Worm (Caenorhabditis elegans) whole organism, midembryonic: ENCODE measurements around the gene gpb-1.

Experiments
- T22C8.4 ChIP-seq: fragments of 200-800 bp; sonication (Bioruptor generic); IDR thresholded peaks from 2 replicates; pipeline ENCODE4 v1.3.6; 2022; ENCODE audit warnings: missing genetic modification characterization, missing compliant biosample characterization
- cog-1 ChIP-seq: sonication (generic microtip); optimal IDR thresholded peaks from 2 replicates; lab custom pipeline; 2016; ENCODE audit warnings: missing genetic modification characterization, missing compliant biosample characterization
- flt-1 ChIP-seq: fragments of 200-800 bp; sonication (Bioruptor generic); IDR thresholded peaks from 2 replicates; pipeline ENCODE4 v1.3.6; 2022; ENCODE audit warnings: missing genetic modification characterization, missing compliant biosample characterization
- klf-2 ChIP-seq: fragments of 200-800 bp; sonication (Bioruptor generic); conservative IDR thresholded peaks from 2 replicates; pipeline ENCODE4 v1.3.6; 2022; ENCODE audit warnings: missing genetic modification reagents, missing genetic modification characterization, missing compliant biosample characterization
- med-1 ChIP-seq: sonication (generic microtip); optimal IDR thresholded peaks from 2 replicates; lab custom pipeline; 2017; ENCODE audit warnings: missing genetic modification characterization, mild to moderate bottlenecking, missing compliant biosample characterization, antibody characterized with exemption, missing genetic modification reagents; ENCODE audit not compliant: insufficient read depth
- ref-1 ChIP-seq: fragments of 200-800 bp; sonication (Bioruptor generic); conservative IDR thresholded peaks from 2 replicates; pipeline ENCODE4 v1.3.6; 2022; ENCODE audit warnings: missing genetic modification reagents, missing genetic modification characterization, missing compliant biosample characterization
- tab-1 ChIP-seq: fragments of 200-800 bp; sonication (Bioruptor generic); IDR thresholded peaks from 2 replicates; pipeline ENCODE4 v1.3.6; 2022; ENCODE audit warnings: missing genetic modification characterization, missing compliant biosample characterization
- ztf-23 ChIP-seq: fragments of 200-800 bp; sonication (Bioruptor generic); IDR thresholded peaks from 2 replicates; pipeline ENCODE4 v1.3.6; 2022; ENCODE audit warnings: missing genetic modification reagents, missing genetic modification characterization, missing compliant biosample characterization
- ztf-29 ChIP-seq: fragments of 200-800 bp; sonication (Bioruptor generic); IDR thresholded peaks from 2 replicates; pipeline ENCODE4 v1.3.6; 2022; ENCODE audit warnings: missing genetic modification reagents, missing genetic modification characterization, missing compliant biosample characterization

Gene gpb-1

DNA sequence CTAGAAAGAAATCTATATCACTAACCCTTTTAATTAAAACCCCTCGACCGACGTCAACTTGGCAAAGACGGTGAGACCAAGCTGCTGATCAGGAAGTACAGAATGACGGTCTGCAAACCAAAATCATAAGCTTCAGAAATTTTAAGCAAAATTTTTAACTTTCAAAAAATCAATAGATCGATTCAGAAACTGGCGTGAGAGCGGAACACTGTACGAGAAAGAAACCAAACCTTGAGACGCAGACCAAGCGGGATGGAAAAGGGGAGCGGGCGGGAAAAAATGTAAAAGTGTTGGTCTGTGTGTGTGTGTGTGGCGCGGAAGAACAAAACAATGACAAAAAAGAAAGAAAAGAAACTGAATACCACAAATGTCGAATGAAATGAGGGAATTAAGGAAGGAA is at the start of gene gpb-1, which contains the start of gene F44E5.17:
Gene gpb-1, minus strand, starts transcription at position 118 of the 400 bp plus-strand sequence.
Gene F44E5.17, minus strand, starts transcription at position 101 of the 400 bp plus-strand sequence.
- TF ChIP-seq ztf-23: no peak

DNA sequence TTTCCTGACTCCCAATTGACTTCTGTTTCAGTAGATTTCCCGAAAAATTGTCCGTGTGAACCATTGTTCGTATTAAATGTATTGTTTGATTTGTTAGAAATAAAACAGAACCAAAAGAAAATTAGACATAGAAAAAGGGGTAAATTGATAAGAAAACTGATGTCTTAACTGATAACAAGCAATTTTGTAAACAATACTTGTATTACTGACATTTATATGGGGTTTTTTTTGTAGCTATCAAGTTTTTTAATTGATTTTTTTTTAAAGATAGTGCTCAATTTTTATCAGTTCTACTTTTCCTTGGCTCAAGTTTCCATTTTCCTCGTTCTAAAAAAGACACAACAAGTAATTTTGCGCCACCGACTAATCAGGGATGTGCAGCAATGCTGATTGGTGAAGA is 48.8 kb upstream of the gpb-1 start:
- TF ChIP-seq klf-2 (GFP tag; lab: Robert Waterston, UW): no peak
- no peak for TF ChIP-seq ref-1
- no peak for TF ChIP-seq T22C8.4 (GFP tag; lab: Robert Waterston, UW)
- TF ChIP-seq tab-1 (GFP tag; lab: Robert Waterston, UW): no peak
- no peak for TF ChIP-seq med-1 (GFP tag; lab: Kevin White, UChicago)
- no peak for TF ChIP-seq ztf-23
- no peak for TF ChIP-seq ztf-29 (GFP tag; lab: Robert Waterston, UW)
- TF ChIP-seq flt-1 (GFP tag; lab: Robert Waterston, UW): no peak
- no peak for TF ChIP-seq cog-1 (tag; lab: Kevin White, UChicago)

DNA sequence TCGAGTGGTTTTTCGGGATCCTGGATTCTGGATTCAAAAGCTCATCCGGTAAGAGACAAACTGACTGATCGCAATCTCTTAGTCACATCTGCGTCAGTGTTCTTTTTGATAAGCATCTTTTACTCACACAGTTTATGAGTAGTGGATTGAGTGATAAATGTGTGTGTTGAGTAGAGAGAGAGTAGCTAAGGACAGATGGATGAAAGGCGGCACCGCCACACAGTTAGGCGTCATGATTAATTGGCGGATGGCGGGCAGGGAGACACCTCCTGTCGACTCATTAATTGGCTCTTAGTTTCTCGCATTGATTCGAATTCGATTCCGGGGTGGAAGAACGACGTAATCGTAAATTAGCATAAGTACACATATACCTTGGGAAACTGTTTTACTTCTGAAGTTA is 46.0 kb upstream of the gpb-1 start:
- TF ChIP-seq cog-1 (tag; lab: Kevin White, UChicago): no peak

DNA sequence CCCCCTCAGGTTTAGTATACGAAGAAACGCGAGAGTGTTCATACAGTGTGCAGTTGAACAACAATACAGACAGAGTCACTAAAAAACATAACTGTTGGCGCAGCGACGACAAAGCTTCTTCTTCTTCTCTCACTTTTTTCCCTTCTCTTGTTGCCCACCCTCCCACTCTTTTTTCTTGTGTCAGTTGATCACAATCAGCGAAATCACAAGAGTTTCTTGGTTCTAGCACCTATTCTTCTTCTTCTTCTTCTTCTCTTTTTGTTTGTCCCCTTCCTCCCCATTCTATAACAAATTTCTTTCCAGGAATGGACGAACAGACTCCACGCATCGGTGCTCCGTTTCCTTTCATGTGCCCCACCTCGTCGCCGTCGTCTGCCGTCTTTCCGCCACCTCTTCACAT is 42.0 kb upstream of the gpb-1 start, which contains the start of gene F43G6.4:
Gene F43G6.4, plus strand, starts transcription at position 301 of the 400 bp plus-strand sequence.
- TF ChIP-seq T22C8.4 (GFP tag; lab: Robert Waterston, UW): no peak
- no peak for TF ChIP-seq ztf-23
- TF ChIP-seq ref-1: no peak
- no peak for TF ChIP-seq flt-1 (GFP tag; lab: Robert Waterston, UW)
- TF ChIP-seq ztf-29 (GFP tag; lab: Robert Waterston, UW): no peak
- no peak for TF ChIP-seq tab-1 (GFP tag; lab: Robert Waterston, UW)
- no peak for TF ChIP-seq med-1 (GFP tag; lab: Kevin White, UChicago)
- no peak for TF ChIP-seq klf-2 (GFP tag; lab: Robert Waterston, UW)
- TF ChIP-seq cog-1 (tag; lab: Kevin White, UChicago): no peak

DNA sequence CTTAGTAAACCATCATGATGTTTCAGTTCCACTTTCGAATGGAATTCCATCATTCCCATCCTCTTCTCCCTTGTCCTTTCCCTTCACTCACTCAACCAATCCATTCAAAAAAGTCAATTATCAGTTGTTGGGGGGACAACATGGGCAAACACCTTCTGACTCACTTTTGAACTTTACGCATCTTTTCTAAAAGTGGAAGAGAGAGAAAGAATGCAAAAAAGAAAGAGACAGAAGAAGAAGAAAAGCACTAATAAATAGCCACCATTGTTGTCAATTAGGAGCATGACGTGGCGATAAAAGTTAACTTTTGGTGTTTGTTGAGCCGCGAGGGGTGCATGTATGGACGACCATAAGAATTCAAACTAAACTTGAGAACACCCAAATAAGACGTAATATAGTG is 39.6 kb upstream of the gpb-1 start:
- TF ChIP-seq ztf-29 (GFP tag; lab: Robert Waterston, UW) (no peak), klf-2 (GFP tag; lab: Robert Waterston, UW) (no peak), T22C8.4 (GFP tag; lab: Robert Waterston, UW) (no peak), cog-1 (tag; lab: Kevin White, UChicago) (no peak), tab-1 (GFP tag; lab: Robert Waterston, UW) (no peak), ref-1 (no peak), med-1 (GFP tag; lab: Kevin White, UChicago) (no peak), ztf-23 (no peak), flt-1 (GFP tag; lab: Robert Waterston, UW) (no peak)

DNA sequence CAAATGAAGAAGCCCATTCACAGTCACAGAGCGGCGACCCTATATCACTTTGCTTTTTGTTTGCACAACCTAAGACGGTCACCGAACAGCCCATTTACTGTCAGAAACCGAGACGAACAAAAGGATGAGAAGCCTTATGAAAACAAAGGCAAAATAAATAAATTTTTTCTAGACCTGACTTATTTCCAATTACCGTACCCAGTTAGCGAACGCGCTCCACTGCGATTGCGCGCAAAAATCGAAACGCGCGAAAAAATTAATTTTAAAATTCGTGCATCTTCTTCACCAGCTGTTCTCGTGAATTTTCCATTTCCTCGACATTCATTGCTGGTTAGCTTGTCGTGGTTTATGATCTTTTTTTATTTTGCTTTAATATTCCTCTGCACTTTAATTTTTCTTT is 34.1 kb upstream of the gpb-1 start, which contains the start of gene F43G6.16:
Gene F43G6.16, minus strand, starts transcription at position 141 of the 400 bp plus-strand sequence.
- TF ChIP-seq ref-1: no peak
- no peak for TF ChIP-seq ztf-29 (GFP tag; lab: Robert Waterston, UW)
- no peak for TF ChIP-seq klf-2 (GFP tag; lab: Robert Waterston, UW)
- TF ChIP-seq flt-1 (GFP tag; lab: Robert Waterston, UW): no peak

DNA sequence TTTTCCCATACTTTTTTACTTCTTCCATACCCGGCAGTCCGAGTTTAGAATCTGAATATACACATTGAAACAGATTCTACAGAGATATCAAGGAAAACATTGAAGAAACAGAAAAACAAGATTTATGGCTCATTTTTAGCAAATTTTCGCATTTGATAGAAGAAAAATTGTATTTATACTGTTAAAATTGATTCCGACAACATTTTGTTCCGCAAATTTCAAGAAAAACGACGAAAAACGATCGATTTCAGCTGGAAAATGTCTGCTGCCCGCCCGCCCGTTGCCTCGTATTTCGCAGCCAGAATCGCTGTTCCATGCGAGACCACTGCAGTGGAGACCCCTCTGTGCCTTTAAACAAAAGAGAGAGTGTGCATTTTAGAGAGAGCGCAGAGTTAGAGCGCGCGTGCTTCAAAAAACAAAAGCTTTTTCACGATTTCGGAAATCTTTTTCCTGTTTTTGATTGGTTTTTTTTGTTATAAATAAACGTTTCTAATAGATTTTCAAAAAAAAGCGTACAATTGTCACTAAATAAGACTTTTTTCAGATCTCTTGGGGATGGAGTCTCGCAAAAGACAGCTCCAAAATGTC is 29.6 kb upstream of the gpb-1 start, which contains the start of the genes patr-1 and dna-2:
Gene patr-1, minus strand, starts transcription at position 51 of the 588 bp plus-strand sequence.
Gene dna-2, plus strand, starts transcription at position 538 of the 588 bp plus-strand sequence.
- no peak for TF ChIP-seq cog-1 (tag; lab: Kevin White, UChicago)
- TF ChIP-seq ref-1: no peak
- TF ChIP-seq T22C8.4 (GFP tag; lab: Robert Waterston, UW): no peak
- TF ChIP-seq tab-1 (GFP tag; lab: Robert Waterston, UW): no peak
- TF ChIP-seq klf-2 (GFP tag; lab: Robert Waterston, UW): no peak
- TF ChIP-seq flt-1 (GFP tag; lab: Robert Waterston, UW): no peak
- TF ChIP-seq ztf-29 (GFP tag; lab: Robert Waterston, UW): no peak
- TF ChIP-seq ztf-23: no peak
- TF ChIP-seq med-1 (GFP tag; lab: Kevin White, UChicago): no peak

DNA sequence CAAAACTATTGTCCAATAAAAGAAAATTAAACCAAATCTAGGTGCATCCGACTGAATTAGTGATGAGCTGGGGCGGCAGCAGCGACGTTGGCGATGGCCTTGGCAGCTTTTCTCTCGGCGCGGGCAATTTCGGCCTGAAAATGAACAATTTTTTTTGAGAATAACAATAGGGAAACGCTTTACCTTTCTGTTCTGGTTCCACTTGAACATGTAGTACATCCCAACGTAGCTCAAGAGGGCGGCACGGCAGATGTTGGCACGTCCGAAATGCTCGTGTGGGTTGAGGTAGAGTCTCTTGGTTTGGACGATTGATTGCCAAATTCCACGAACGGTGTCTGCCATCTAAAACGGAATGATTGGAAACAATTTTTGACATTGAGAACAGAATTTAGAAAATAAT is 25.8 kb upstream of the gpb-1 start, which contains the start of gene F44E5.1:
Gene F44E5.1, minus strand, starts transcription at position 342 of the 400 bp plus-strand sequence.
- no peak for TF ChIP-seq tab-1 (GFP tag; lab: Robert Waterston, UW)
- TF ChIP-seq klf-2 (GFP tag; lab: Robert Waterston, UW): no peak
- TF ChIP-seq cog-1 (tag; lab: Kevin White, UChicago): no peak
- no peak for TF ChIP-seq med-1 (GFP tag; lab: Kevin White, UChicago)
- TF ChIP-seq ztf-23: no peak
- TF ChIP-seq flt-1 (GFP tag; lab: Robert Waterston, UW): no peak
- TF ChIP-seq ref-1: no peak
- no peak for TF ChIP-seq T22C8.4 (GFP tag; lab: Robert Waterston, UW)
- no peak for TF ChIP-seq ztf-29 (GFP tag; lab: Robert Waterston, UW)

DNA sequence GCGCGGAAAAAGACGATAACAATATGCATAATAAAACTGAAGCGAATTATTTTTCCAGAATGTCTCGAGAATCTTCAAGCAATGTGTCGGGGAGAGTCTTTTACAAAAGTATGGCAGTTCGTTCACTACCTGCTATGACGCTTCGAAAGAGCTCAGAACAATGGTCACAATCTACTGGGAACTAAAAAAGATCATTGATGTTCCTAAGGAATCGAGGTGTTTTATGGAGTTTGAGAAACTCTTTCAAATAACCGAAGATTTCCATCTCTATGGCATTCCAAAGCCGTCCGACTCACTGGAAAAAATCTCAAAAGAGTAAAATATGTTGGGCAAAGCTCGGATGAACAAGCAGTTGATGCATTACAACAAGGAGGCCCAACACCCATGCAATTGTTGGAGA is 24.0 kb upstream of the gpb-1 start, which contains the start of gene F44E5.15:
Gene F44E5.15, plus strand, starts transcription at position 301 of the 400 bp plus-strand sequence.
- no peak for TF ChIP-seq cog-1 (tag; lab: Kevin White, UChicago)
- TF ChIP-seq med-1 (GFP tag; lab: Kevin White, UChicago): no peak
- no peak for TF ChIP-seq flt-1 (GFP tag; lab: Robert Waterston, UW)
- no peak for TF ChIP-seq ztf-29 (GFP tag; lab: Robert Waterston, UW)
- no peak for TF ChIP-seq ztf-23
- no peak for TF ChIP-seq ref-1
- no peak for TF ChIP-seq T22C8.4 (GFP tag; lab: Robert Waterston, UW)
- no peak for TF ChIP-seq tab-1 (GFP tag; lab: Robert Waterston, UW)
- no peak for TF ChIP-seq klf-2 (GFP tag; lab: Robert Waterston, UW)

DNA sequence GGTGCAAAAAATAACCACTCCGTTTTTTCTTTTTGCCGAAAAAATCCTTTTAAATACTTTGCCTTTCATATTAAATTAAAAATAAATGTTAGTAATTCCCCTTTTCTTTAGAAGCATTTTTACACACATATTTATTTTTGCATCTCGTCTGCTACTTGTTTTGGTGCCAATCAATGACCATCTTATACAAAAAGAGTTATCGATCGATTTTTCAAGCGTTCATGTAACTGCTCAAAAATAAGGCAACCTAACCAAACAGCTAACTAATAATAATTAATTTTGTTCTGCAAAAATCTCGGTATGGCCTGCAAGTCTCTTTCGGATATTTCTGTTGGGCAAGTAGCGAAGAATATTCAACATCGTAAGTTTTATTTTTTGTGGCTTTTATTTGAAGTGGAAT is 18.1 kb upstream of the gpb-1 start, which contains the start of gene F44E5.2:
Gene F44E5.2, plus strand, starts transcription at position 301 of the 400 bp plus-strand sequence.
- TF ChIP-seq T22C8.4 (GFP tag; lab: Robert Waterston, UW) (no peak), ztf-23 (no peak), cog-1 (tag; lab: Kevin White, UChicago) (no peak), ztf-29 (GFP tag; lab: Robert Waterston, UW) (no peak), flt-1 (GFP tag; lab: Robert Waterston, UW) (no peak), ref-1 (no peak), klf-2 (GFP tag; lab: Robert Waterston, UW) (no peak), tab-1 (GFP tag; lab: Robert Waterston, UW) (no peak), med-1 (GFP tag; lab: Kevin White, UChicago) (no peak)
